Worm (Caenorhabditis elegans) whole organism, midembryonic: ENCODE data around the gene algn-9.

Source experiments
- T22C8.4 ChIP-seq: fragments of 200-800 bp; sonication (Bioruptor generic); IDR thresholded peaks from 2 replicates; pipeline ENCODE4 v1.3.6; 2022; ENCODE audit warnings: missing genetic modification characterization, missing compliant biosample characterization
- cog-1 ChIP-seq: sonication (generic microtip); optimal IDR thresholded peaks from 2 replicates; lab custom pipeline; 2016; ENCODE audit warnings: missing genetic modification characterization, missing compliant biosample characterization
- flt-1 ChIP-seq: fragments of 200-800 bp; sonication (Bioruptor generic); IDR thresholded peaks from 2 replicates; pipeline ENCODE4 v1.3.6; 2022; ENCODE audit warnings: missing genetic modification characterization, missing compliant biosample characterization
- klf-2 ChIP-seq: fragments of 200-800 bp; sonication (Bioruptor generic); conservative IDR thresholded peaks from 2 replicates; pipeline ENCODE4 v1.3.6; 2022; ENCODE audit warnings: missing genetic modification reagents, missing genetic modification characterization, missing compliant biosample characterization
- med-1 ChIP-seq: sonication (generic microtip); optimal IDR thresholded peaks from 2 replicates; lab custom pipeline; 2017; ENCODE audit warnings: missing genetic modification characterization, mild to moderate bottlenecking, missing compliant biosample characterization, antibody characterized with exemption, missing genetic modification reagents; ENCODE audit not compliant: insufficient read depth
- ref-1 ChIP-seq: fragments of 200-800 bp; sonication (Bioruptor generic); conservative IDR thresholded peaks from 2 replicates; pipeline ENCODE4 v1.3.6; 2022; ENCODE audit warnings: missing genetic modification reagents, missing genetic modification characterization, missing compliant biosample characterization
- tab-1 ChIP-seq: fragments of 200-800 bp; sonication (Bioruptor generic); IDR thresholded peaks from 2 replicates; pipeline ENCODE4 v1.3.6; 2022; ENCODE audit warnings: missing genetic modification characterization, missing compliant biosample characterization
- ztf-23 ChIP-seq: fragments of 200-800 bp; sonication (Bioruptor generic); IDR thresholded peaks from 2 replicates; pipeline ENCODE4 v1.3.6; 2022; ENCODE audit warnings: missing genetic modification reagents, missing genetic modification characterization, missing compliant biosample characterization
- ztf-29 ChIP-seq: fragments of 200-800 bp; sonication (Bioruptor generic); IDR thresholded peaks from 2 replicates; pipeline ENCODE4 v1.3.6; 2022; ENCODE audit warnings: missing genetic modification reagents, missing genetic modification characterization, missing compliant biosample characterization

Gene algn-9

DNA sequence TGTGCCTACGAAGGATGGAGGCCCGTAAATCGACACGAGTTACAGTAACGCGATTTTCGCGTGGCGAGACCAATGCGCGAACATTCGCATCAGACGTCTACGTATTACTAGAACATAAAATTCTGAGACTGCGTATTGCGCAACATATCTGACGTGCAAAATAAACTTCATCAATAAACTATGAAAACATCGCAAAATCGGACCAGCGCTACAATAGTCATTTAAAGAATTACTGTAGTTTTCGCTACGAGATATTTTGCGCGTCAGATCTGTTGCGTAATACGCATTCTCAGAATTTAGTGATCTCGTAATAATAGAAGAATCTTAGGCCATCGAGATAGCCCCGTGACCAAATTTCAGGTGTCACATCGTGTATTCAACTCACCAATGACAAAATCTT, 10.2 kb downstream of the algn-9 start:
- no peak for TF ChIP-seq med-1
- no peak for TF ChIP-seq ref-1 (GFP tag; lab: Robert Waterston, UW)
- no peak for TF ChIP-seq flt-1 (GFP tag; lab: Robert Waterston, UW)
- TF ChIP-seq ztf-29: no peak
- no peak for TF ChIP-seq tab-1 (GFP tag; lab: Robert Waterston, UW)
- TF ChIP-seq cog-1 (tag; lab: Kevin White, UChicago): no peak
- TF ChIP-seq T22C8.4: no peak
- no peak for TF ChIP-seq klf-2 (GFP tag; lab: Robert Waterston, UW)
- TF ChIP-seq ztf-23 (GFP tag; lab: Robert Waterston, UW): no peak

DNA sequence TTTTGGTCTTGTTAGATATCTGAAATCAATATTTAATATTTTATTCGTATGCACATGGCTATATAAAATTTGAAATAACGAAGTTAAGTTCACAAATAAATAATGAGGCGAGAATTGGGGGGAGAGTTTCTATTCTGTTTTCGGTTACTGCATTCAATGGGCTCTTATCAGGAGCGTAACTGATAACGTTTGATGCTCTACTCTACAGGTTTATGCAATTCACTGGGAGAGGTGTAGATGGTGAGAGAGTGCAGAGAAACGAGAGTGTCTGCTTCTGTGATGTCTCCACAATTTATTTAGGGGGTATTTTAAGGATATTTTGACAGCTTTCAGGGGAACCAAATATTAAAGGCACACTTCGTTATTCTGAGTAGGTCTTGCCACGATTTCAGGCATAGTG, 10.6 kb downstream of the algn-9 start, which contains the start of gene C14A4.6:
Gene C14A4.6 (minus strand): TSS at position 19 of the 400 bp plus-strand sequence.
- TF ChIP-seq ztf-23 (GFP tag; lab: Robert Waterston, UW): no peak
- TF ChIP-seq ref-1 (GFP tag; lab: Robert Waterston, UW): no peak
- TF ChIP-seq T22C8.4: no peak
- TF ChIP-seq med-1: no peak
- TF ChIP-seq cog-1 (tag; lab: Kevin White, UChicago): no peak
- no peak for TF ChIP-seq tab-1 (GFP tag; lab: Robert Waterston, UW)
- no peak for TF ChIP-seq ztf-29

DNA sequence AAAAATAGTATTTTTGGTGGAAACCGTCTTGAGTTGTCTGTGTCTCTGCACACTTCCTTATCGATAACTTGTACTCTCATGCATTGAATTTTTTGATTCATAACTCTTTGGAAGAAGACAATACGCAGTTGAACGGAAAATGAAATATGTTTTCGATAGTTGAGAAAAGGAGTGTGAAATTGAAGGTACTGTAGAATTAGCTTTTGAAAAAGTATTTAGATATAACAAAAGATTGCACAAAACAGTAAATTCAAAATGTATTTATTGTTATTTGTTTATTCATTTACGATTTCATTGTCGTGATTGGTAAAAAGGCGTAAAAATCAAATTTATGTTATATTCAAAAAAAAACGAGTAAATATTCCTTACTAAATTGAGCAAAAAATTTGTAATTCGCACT, 12.3 kb downstream of the algn-9 start, which contains the start of gene C14A4.7:
Gene C14A4.7 (minus strand): TSS at position 101 of the 400 bp plus-strand sequence.
- no peak for TF ChIP-seq flt-1 (GFP tag; lab: Robert Waterston, UW)
- no peak for TF ChIP-seq tab-1 (GFP tag; lab: Robert Waterston, UW)
- TF ChIP-seq ztf-29: no peak
- no peak for TF ChIP-seq T22C8.4
- no peak for TF ChIP-seq cog-1 (tag; lab: Kevin White, UChicago)
- no peak for TF ChIP-seq med-1
- TF ChIP-seq ztf-23 (GFP tag; lab: Robert Waterston, UW): no peak
- TF ChIP-seq ref-1 (GFP tag; lab: Robert Waterston, UW): no peak
- TF ChIP-seq klf-2 (GFP tag; lab: Robert Waterston, UW): no peak

DNA sequence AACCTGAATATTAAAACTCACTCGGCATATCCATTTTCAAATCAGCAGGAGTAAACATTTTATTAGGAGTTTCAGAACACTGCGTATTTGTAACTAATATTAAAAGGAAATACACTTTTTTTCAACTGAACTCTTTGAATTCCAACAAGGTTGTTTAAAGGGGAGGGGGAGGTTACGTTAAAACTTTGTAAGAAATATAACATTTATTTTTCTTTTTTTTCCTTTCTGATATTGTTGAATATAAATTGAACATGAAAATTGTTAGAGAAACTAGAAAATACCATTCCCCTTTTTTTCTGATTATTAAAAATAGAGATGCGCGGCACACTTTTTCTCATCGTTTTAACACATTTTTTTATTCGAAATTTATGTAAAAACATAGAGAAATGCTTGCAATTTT, 13.9 kb downstream of the algn-9 start, which contains the start of gene C14A4.8:
Gene C14A4.8 (minus strand): TSS at position 101 of the 400 bp plus-strand sequence.
- TF ChIP-seq ztf-23 (GFP tag; lab: Robert Waterston, UW): no peak
- no peak for TF ChIP-seq flt-1 (GFP tag; lab: Robert Waterston, UW)
- TF ChIP-seq cog-1 (tag; lab: Kevin White, UChicago): no peak
- TF ChIP-seq med-1: no peak
- TF ChIP-seq T22C8.4: no peak
- no peak for TF ChIP-seq klf-2 (GFP tag; lab: Robert Waterston, UW)
- TF ChIP-seq ztf-29: no peak
- TF ChIP-seq ref-1 (GFP tag; lab: Robert Waterston, UW): no peak
- TF ChIP-seq tab-1 (GFP tag; lab: Robert Waterston, UW): no peak

DNA sequence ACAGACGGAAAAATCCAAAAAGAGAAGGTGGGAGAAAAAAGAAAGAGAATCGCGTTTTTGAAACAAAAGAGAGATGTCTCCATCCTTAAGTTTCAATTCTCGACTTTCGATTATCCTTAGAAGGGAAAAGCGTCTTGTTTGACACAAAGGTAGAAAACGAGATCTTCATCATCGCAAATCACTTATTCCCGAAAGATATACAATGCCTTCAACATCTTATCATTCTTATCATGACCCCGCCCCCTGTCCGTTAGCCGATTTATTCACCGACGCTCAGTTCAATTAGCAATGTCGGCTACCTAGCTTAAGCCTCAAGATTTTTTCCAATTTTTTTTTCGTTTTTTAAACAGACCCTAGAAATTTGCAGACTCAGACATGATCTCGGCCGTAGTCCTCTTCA, 14.8 kb downstream of the algn-9 start, which contains the start of gene C14A4.9:
Gene C14A4.9 (plus strand): TSS at position 368 of the 400 bp plus-strand sequence.
- TF ChIP-seq cog-1 (tag; lab: Kevin White, UChicago): no peak
- no peak for TF ChIP-seq klf-2 (GFP tag; lab: Robert Waterston, UW)
- TF ChIP-seq tab-1 (GFP tag; lab: Robert Waterston, UW): no peak
- TF ChIP-seq T22C8.4: no peak

DNA sequence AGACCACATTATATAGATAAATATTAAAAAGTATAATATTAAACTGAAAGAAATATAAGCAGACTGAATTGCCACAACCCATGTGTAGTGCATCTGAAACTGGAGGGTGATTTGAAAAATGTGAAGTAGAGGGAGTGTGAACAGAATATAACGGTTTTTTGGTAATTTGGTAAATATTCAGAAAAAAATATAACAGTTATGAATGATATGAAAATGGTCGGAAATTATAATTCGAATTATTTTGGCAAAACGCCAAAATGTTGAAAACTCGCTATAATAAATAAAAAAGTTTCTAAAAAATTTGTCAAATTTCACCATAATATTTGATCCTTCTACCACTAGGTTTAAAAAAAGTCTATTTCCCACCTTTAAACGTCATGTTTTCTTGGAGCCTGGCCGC, 18.0 kb downstream of the algn-9 start, which contains the start of gene srv-2:
Gene srv-2 (minus strand): TSS at position 101 of the 400 bp plus-strand sequence.
- TF ChIP-seq med-1 (no peak), ref-1 (GFP tag; lab: Robert Waterston, UW) (no peak), tab-1 (GFP tag; lab: Robert Waterston, UW) (no peak), flt-1 (GFP tag; lab: Robert Waterston, UW) (no peak), ztf-29 (no peak)

DNA sequence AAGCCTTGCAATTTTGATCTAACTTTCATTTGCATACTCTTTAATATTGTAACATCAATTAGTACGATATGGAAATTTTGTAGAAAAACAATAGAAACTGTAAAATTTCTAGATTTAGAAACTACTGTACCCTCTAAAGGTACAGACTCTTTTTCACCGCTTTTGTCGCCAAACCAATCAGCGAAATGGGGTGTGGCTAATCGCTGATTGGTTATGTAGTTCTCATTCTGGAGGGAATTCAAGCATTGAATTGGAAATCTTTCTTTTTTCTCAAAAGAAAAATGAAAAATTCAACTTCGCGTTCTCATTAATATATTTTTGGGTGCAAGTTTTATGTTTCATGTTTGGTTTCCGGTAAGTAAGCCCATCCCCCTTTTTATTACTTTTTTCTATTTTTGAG, 19.4 kb downstream of the algn-9 start:
- TF ChIP-seq cog-1 (tag; lab: Kevin White, UChicago): no peak
- TF ChIP-seq T22C8.4: no peak
- no peak for TF ChIP-seq med-1
- TF ChIP-seq flt-1 (GFP tag; lab: Robert Waterston, UW): no peak
- TF ChIP-seq ztf-23 (GFP tag; lab: Robert Waterston, UW): no peak
- no peak for TF ChIP-seq tab-1 (GFP tag; lab: Robert Waterston, UW)
- TF ChIP-seq klf-2 (GFP tag; lab: Robert Waterston, UW): no peak
- no peak for TF ChIP-seq ref-1 (GFP tag; lab: Robert Waterston, UW)
- TF ChIP-seq ztf-29: no peak

DNA sequence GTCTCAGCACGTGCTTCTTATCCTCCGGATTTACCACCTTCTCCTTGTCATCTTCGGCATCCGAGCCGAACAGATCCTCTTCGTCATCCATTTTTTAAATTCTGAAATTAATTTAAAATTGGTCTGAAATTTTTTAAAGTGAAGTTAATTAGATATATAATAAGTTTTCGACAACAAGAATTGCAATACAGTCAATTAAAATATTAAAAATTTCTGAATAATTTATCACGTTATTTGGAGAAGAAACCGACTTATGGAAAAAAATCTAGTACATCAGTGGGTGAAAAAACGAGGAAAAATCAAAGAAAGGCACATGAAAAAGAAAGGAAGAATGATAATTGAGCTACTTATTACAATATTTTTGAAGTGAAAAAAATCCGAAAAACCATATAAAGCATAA, 21.4 kb downstream of the algn-9 start, which contains the start of gene taf-13:
Gene taf-13 (minus strand): TSS at position 101 of the 400 bp plus-strand sequence.
- TF ChIP-seq ztf-29 (no peak), klf-2 (GFP tag; lab: Robert Waterston, UW) (no peak), cog-1 (tag; lab: Kevin White, UChicago) (no peak), ref-1 (GFP tag; lab: Robert Waterston, UW) (no peak), med-1 (no peak), T22C8.4 (no peak), flt-1 (GFP tag; lab: Robert Waterston, UW) (no peak), ztf-23 (GFP tag; lab: Robert Waterston, UW) (no peak), tab-1 (GFP tag; lab: Robert Waterston, UW) (no peak)

DNA sequence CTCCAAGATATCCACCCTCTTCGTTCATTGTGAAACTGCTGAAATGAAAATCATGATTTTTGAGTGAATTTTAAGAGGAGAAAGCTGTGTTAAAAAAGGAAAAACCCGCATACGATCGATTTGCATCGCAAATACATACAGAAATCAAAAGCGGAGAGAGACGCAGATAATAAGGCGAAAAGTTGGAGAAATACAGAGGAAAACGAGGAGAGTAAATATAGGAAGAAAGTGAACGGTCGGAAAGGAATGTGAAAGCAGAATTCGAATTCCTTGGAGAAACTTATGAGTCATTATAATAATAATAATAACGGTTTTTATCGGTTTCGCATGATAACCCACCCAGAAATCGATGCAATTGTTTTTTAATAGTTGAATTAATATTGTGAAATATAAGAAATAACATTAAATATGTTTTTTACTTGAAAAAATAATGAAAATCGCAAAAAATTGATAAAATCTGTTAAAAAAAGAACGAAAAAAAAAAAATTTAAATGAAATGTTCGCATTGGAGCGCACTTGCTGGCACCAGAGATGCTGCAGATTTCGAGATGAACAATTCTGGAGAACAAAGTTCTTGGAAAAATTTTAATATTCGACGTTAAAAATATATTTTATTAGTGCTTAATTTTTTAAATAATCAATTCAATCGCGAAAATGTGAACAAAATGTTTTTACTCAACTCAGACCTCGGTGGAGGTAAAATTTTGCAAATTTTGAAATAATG, 23.3 kb downstream of the algn-9 start, which contains the start of gene ccm-3:
Gene ccm-3 (minus strand): TSS at position 38 of the 724 bp plus-strand sequence.
- no peak for TF ChIP-seq med-1
- TF ChIP-seq T22C8.4: no peak
- TF ChIP-seq tab-1 (GFP tag; lab: Robert Waterston, UW): no peak
- no peak for TF ChIP-seq klf-2 (GFP tag; lab: Robert Waterston, UW)
- TF ChIP-seq ztf-29: no peak
- TF ChIP-seq ztf-23 (GFP tag; lab: Robert Waterston, UW): no peak
- TF ChIP-seq ref-1 (GFP tag; lab: Robert Waterston, UW): no peak
- TF ChIP-seq cog-1 (tag; lab: Kevin White, UChicago): no peak
- no peak for TF ChIP-seq flt-1 (GFP tag; lab: Robert Waterston, UW)
